Worm (Caenorhabditis elegans) whole organism, young adult: ENCODE measurements around the gene ceh-76.

Experiments
- B0336.3 ChIP-seq: fragments of 200-800 bp; sonication (Bioruptor generic); IDR thresholded peaks from 2 replicates; pipeline ENCODE4 v1.3.6; 2022; ENCODE audit warnings: missing genetic modification characterization, missing compliant biosample characterization
- C17E4.6 ChIP-seq: fragments of 200-800 bp; sonication (Bioruptor generic); IDR thresholded peaks from 2 replicates; pipeline ENCODE4 v1.3.6; 2022; ENCODE audit warnings: missing genetic modification reagents, missing genetic modification characterization, missing compliant biosample characterization
- T26A5.8 ChIP-seq: sonication (generic microtip); optimal IDR thresholded peaks from 2 replicates; lab custom pipeline; 2016; ENCODE audit warnings: missing genetic modification characterization, missing compliant biosample characterization
- Y53F4B.3 ChIP-seq: fragments of 200-800 bp; sonication (Bioruptor generic); IDR thresholded peaks from 2 replicates; pipeline ENCODE4 v1.3.6; 2022; ENCODE audit warnings: missing genetic modification reagents, missing genetic modification characterization, missing compliant biosample characterization
- Y95B8A.8 ChIP-seq: fragments of 200-800 bp; sonication (Bioruptor generic); IDR thresholded peaks from 2 replicates; pipeline ENCODE4 v1.3.6; 2022; ENCODE audit warnings: missing genetic modification reagents, missing genetic modification characterization, missing compliant biosample characterization
- akir-1 ChIP-seq: fragments of 200-800 bp; sonication (Bioruptor generic); optimal IDR thresholded peaks from 2 replicates; lab custom pipeline; 2018; ENCODE audit warnings: mild to moderate bottlenecking, missing genetic modification characterization, moderate library complexity, missing compliant biosample characterization
- ama-1 ChIP-seq, 3 experiments: fragments of 150-350 bp in 1 of 3; sonication (generic microtip) in 2 of 3; optimal IDR thresholded peaks; 2 replicates each; lab custom pipeline; 2014 to 2018; ENCODE audit warnings: missing biosample characterization in 2 of 3, missing genetic modification characterization in 2 of 3, missing genetic modification reagents in 2 of 3
- aptf-2 ChIP-seq: fragments of 200-800 bp; sonication (Bioruptor generic); conservative IDR thresholded peaks from 2 replicates; pipeline ENCODE4 v1.3.6; 2022; ENCODE audit warnings: missing genetic modification reagents, missing genetic modification characterization, missing compliant biosample characterization
- aptf-3 ChIP-seq: fragments of 200-800 bp; sonication (Bioruptor generic); IDR thresholded peaks from 2 replicates; pipeline ENCODE4 v1.3.6; 2022; ENCODE audit warnings: missing genetic modification characterization, missing compliant biosample characterization
- attf-3 ChIP-seq: fragments of 200-800 bp; sonication (Bioruptor generic); conservative IDR thresholded peaks from 2 replicates; pipeline ENCODE4 v1.3.6; 2022; ENCODE audit warnings: missing genetic modification reagents, missing genetic modification characterization, missing compliant biosample characterization
- attf-6 ChIP-seq: fragments of 200-800 bp; sonication (Bioruptor generic); IDR thresholded peaks from 2 replicates; pipeline ENCODE4 v1.3.6; 2022; ENCODE audit warnings: missing genetic modification reagents, missing genetic modification characterization, missing compliant biosample characterization
- ccch-3 ChIP-seq: fragments of 200-800 bp; sonication (Bioruptor generic); optimal IDR thresholded peaks from 2 replicates; lab custom pipeline; 2018; ENCODE audit warnings: mild to moderate bottlenecking, missing genetic modification characterization, missing compliant biosample characterization
- ceh-79 ChIP-seq: sonication (generic microtip); optimal IDR thresholded peaks from 2 replicates; lab custom pipeline; 2017; ENCODE audit warnings: mild to moderate bottlenecking, missing genetic modification characterization, missing compliant biosample characterization
- dox-1 ChIP-seq: fragments of 200-800 bp; sonication (Bioruptor generic); IDR thresholded peaks from 2 replicates; pipeline ENCODE4 v1.3.6; 2022; ENCODE audit warnings: missing genetic modification reagents, missing genetic modification characterization, missing compliant biosample characterization
- dpl-1 ChIP-seq: fragments of 150-350 bp; optimal IDR thresholded peaks from 2 replicates; lab custom pipeline; 2014; ENCODE audit warnings: missing biosample characterization, missing genetic modification reagents, missing genetic modification characterization
- egl-18 ChIP-seq: fragments of 200-800 bp; sonication (Bioruptor generic); IDR thresholded peaks from 2 replicates; pipeline ENCODE4 v1.3.6; 2022; ENCODE audit warnings: missing genetic modification reagents, missing genetic modification characterization, missing compliant biosample characterization
- gei-17 ChIP-seq: fragments of 200-800 bp; sonication (Bioruptor generic); optimal IDR thresholded peaks from 2 replicates; lab custom pipeline; 2018; ENCODE audit warnings: mild to moderate bottlenecking, missing genetic modification characterization, missing compliant biosample characterization
- hlh-12 ChIP-seq: sonication (generic microtip); optimal IDR thresholded peaks from 2 replicates; lab custom pipeline; 2016; ENCODE audit warnings: missing genetic modification characterization, missing compliant biosample characterization
- hsf-1 ChIP-seq: fragments of 200-800 bp; sonication (Bioruptor generic); IDR thresholded peaks from 2 replicates; pipeline ENCODE4 v1.3.6; 2022; ENCODE audit warnings: missing genetic modification reagents, missing genetic modification characterization, missing compliant biosample characterization
- let-526 ChIP-seq: fragments of 200-800 bp; sonication (Bioruptor generic); IDR thresholded peaks from 2 replicates; pipeline ENCODE4 v1.3.6; 2022; ENCODE audit warnings: missing genetic modification reagents, missing genetic modification characterization, missing compliant biosample characterization
- let-607 ChIP-seq, 2 experiments: fragments of 200-800 bp in 1 of 2; sonication (Bioruptor generic) in 1 of 2; sonication (generic microtip) in 1 of 2; optimal IDR thresholded peaks; 2 replicates each; lab custom pipeline; 2016 to 2018; ENCODE audit warnings: mild to moderate bottlenecking in 2 of 2, missing compliant biosample characterization in 2 of 2, missing genetic modification characterization in 2 of 2, moderate library complexity in 2 of 2, missing genotype in 1 of 2
- lin-26 ChIP-seq: fragments of 200-800 bp; sonication (Bioruptor generic); IDR thresholded peaks from 2 replicates; pipeline ENCODE4 v1.3.6; 2022; ENCODE audit warnings: missing genetic modification reagents, missing genetic modification characterization, missing compliant biosample characterization
- lir-1 ChIP-seq: fragments of 200-800 bp; sonication (Bioruptor generic); conservative IDR thresholded peaks from 2 replicates; pipeline ENCODE4 v1.3.6; 2022; ENCODE audit warnings: missing genetic modification reagents, missing genetic modification characterization, missing compliant biosample characterization
- madf-3 ChIP-seq: fragments of 200-800 bp; sonication (Bioruptor generic); IDR thresholded peaks from 2 replicates; pipeline ENCODE4 v1.3.6; 2022; ENCODE audit warnings: missing genetic modification reagents, missing genetic modification characterization, missing compliant biosample characterization
- nhr-120 ChIP-seq: fragments of 200-800 bp; sonication (Bioruptor generic); IDR thresholded peaks from 2 replicates; pipeline ENCODE4 v1.3.6; 2022; ENCODE audit warnings: missing genetic modification characterization, missing compliant biosample characterization
- nhr-179 ChIP-seq: sonication (generic microtip); optimal IDR thresholded peaks from 2 replicates; lab custom pipeline; 2016; ENCODE audit warnings: mild to moderate bottlenecking, missing genetic modification characterization, missing compliant biosample characterization
- nhr-80 ChIP-seq: sonication (generic microtip); optimal IDR thresholded peaks from 2 replicates; lab custom pipeline; 2016; ENCODE audit warnings: missing genetic modification characterization, missing compliant biosample characterization
- pha-4 ChIP-seq: fragments of 150-350 bp; sonication (generic microtip); optimal IDR thresholded peaks from 2 replicates; lab custom pipeline; 2014; ENCODE audit warnings: missing biosample characterization, missing genetic modification reagents, missing genetic modification characterization
- rcor-1 ChIP-seq: fragments of 200-800 bp; sonication (Bioruptor generic); IDR thresholded peaks from 2 replicates; pipeline ENCODE4 v1.3.6; 2022; ENCODE audit warnings: missing genetic modification reagents, missing genetic modification characterization, missing compliant biosample characterization
- rec-8 ChIP-seq, 2 experiments: sonication (generic microtip); optimal IDR thresholded peaks; 2 replicates each; lab custom pipeline; 2016; ENCODE audit warnings: mild to moderate bottlenecking in 2 of 2, missing genetic modification characterization in 2 of 2, missing genetic modification reagents in 2 of 2, missing genotype in 2 of 2, missing biosample characterization in 1 of 2, missing compliant biosample characterization in 1 of 2, moderate library complexity in 1 of 2
- repo-1 ChIP-seq: sonication (generic microtip); optimal IDR thresholded peaks from 2 replicates; lab custom pipeline; 2017; ENCODE audit warnings: mild to moderate bottlenecking, missing genetic modification characterization, missing compliant biosample characterization
- snpc-1.1 ChIP-seq: sonication (generic microtip); optimal IDR thresholded peaks from 2 replicates; lab custom pipeline; 2017; ENCODE audit warnings: missing genetic modification characterization, mild to moderate bottlenecking, missing compliant biosample characterization, antibody characterized with exemption, moderate library complexity, missing genotype, missing genetic modification reagents; ENCODE audit not compliant: insufficient read depth
- snpc-3.4 ChIP-seq: sonication (generic microtip); optimal IDR thresholded peaks from 2 replicates; lab custom pipeline; 2017; ENCODE audit warnings: missing genetic modification characterization, mild to moderate bottlenecking, missing compliant biosample characterization, antibody characterized with exemption, moderate library complexity, missing genotype, missing genetic modification reagents
- snpc-4 ChIP-seq, 5 experiments: fragments of 150-350 bp in 1 of 5; sonication (generic microtip) in 4 of 5; optimal IDR thresholded peaks; 2 replicates each; lab custom pipeline; 2014 to 2018; ENCODE audit warnings: missing genetic modification characterization in 5 of 5, missing biosample characterization in 3 of 5, antibody characterized with exemption in 2 of 5, mild to moderate bottlenecking in 2 of 5, missing compliant biosample characterization in 2 of 5, missing genotype in 2 of 5, moderate library complexity in 2 of 5, missing genetic modification reagents in 1 of 5
- ztf-25 ChIP-seq: fragments of 200-800 bp; sonication (Bioruptor generic); IDR thresholded peaks from 2 replicates; pipeline ENCODE4 v1.3.6; 2022; ENCODE audit warnings: missing genetic modification reagents, missing genetic modification characterization, missing compliant biosample characterization
- ztf-28 ChIP-seq: fragments of 200-800 bp; sonication (Bioruptor generic); IDR thresholded peaks from 2 replicates; pipeline ENCODE4 v1.3.6; 2022; ENCODE audit warnings: missing genetic modification reagents, missing genetic modification characterization, missing compliant biosample characterization

Gene ceh-76

DNA sequence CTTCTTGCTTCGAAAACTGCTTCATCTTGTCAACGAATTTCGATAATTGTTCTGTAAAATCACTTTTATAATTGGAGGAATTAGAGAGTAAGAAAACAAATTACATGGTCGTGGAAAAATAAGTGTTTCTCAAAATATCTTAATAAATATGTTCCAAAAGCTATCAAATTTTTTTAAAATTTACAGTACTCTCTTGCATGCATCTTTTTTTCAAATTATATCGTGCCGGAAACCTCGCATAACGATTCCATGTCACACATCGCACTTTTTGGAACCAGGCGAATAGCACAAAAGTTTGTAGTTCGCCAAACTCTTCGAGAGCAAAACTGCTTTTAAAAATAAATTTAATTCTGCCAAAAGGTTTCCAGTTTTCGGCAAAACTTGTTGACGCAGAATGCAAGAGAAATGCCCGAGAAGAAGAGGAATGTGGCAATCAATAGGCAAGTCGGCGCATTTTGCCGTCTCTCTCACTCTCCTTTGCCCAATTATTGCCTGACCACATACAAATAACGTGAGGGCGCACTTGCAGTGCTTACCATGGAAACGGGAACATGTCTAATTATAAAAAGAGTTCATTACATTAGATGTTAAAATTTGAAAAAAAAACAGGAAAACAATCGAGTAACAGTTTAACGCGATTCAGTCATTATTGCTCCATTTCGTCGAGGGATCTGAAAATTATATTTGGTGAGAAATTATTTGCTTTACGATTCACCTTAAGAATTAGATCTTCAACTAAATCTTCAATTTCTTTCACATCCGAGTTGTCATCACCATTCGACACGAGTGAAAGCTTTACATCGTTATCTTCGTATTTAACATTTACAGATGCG lies 13.2 kb upstream of the ceh-76 start, which contains the start of gene Y97E10AR.3:
TSS of gene Y97E10AR.3 (minus strand) at position 51 of the 833 bp plus-strand sequence.
- TF ChIP-seq snpc-1.1 (tag; lab: Kevin White, UChicago), result no peak
- TF ChIP-seq pha-4 (tag; lab: Kevin White, UChicago), result no peak
- 0 out of 2 replicates have a peak, but pooled peaks have one; percentile 8 for TF ChIP-seq hsf-1 (GFP tag; lab: Robert Waterston, UW)
- no peak for TF ChIP-seq repo-1 (tag; lab: Kevin White, UChicago)
- no peak for TF ChIP-seq dox-1
- no peak for TF ChIP-seq let-526
- TF ChIP-seq snpc-3.4 (tag; lab: Kevin White, UChicago), result peak; percentile 6
- TF ChIP-seq let-607 (tag; optimal IDR thresholded peaks at IDR 0.05; lab: Kevin White, UChicago), result no peak
- no peak for TF ChIP-seq ceh-79 (tag; lab: Kevin White, UChicago)
- peak; percentile 3 for TF ChIP-seq nhr-80 (tag; lab: Kevin White, UChicago)
- TF ChIP-seq ccch-3, result no peak
- TF ChIP-seq rec-8 (tag; optimal IDR thresholded peaks at IDR 0.05; lab: Kevin White, UChicago), result no peak
- 0 out of 2 replicates have a peak, but pooled peaks have one; percentile 40 for TF ChIP-seq B0336.3
- no peak for TF ChIP-seq lin-26 (GFP tag; lab: Robert Waterston, UW)
- TF ChIP-seq dpl-1, result no peak
- TF ChIP-seq ztf-28 (GFP tag; lab: Robert Waterston, UW), result no peak
- TF ChIP-seq nhr-120 (GFP tag; lab: Robert Waterston, UW), result no peak
- no peak for TF ChIP-seq madf-3 (GFP tag; lab: Robert Waterston, UW)
- no peak for TF ChIP-seq rcor-1 (GFP tag; lab: Robert Waterston, UW)
- TF ChIP-seq C17E4.6, result no peak
- TF ChIP-seq Y53F4B.3 (GFP tag; lab: Robert Waterston, UW), result no peak
- 0 out of 2 replicates have a peak, but pooled peaks have one; percentile 20 for TF ChIP-seq ztf-25 (GFP tag; lab: Robert Waterston, UW)
- no peak for TF ChIP-seq nhr-179 (tag; lab: Kevin White, UChicago)
- TF ChIP-seq aptf-2 (GFP tag; lab: Robert Waterston, UW), result no peak
- no peak for TF ChIP-seq lir-1 (GFP tag; lab: Robert Waterston, UW)

DNA sequence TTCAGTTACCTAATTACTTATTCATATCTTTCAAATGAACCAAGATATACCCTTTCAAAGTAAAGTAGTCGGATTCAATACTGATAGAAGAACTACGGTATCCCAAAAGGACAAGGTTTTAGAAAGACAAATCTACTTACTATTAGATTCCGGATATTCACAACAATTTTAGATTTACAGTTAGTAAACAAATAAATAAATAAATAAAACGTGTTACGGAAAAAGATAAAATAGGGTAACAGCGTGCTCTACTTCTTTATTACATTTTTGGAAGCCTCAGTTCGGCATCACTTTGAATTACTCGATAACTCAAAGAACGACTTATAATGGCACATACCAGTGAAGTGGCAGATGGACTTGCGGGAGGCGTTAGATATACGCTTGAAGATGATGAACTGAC lies 10.5 kb upstream of the ceh-76 start, which contains the start of gene Y97E10AR.8:
TSS of gene Y97E10AR.8 (plus strand) at position 301 of the 400 bp plus-strand sequence.
- TF ChIP-seq let-607 (tag; optimal IDR thresholded peaks at IDR 0.05; lab: Kevin White, UChicago), result no peak
- no peak for TF ChIP-seq ama-1 (optimal IDR thresholded peaks at IDR 0.05; lab: Kevin White, UChicago)
- no peak for TF ChIP-seq ama-1 (GFP tag; optimal IDR thresholded peaks at IDR 0.05; lab: Kevin White, UChicago)
- no peak for TF ChIP-seq C17E4.6
- TF ChIP-seq aptf-3 (GFP tag; lab: Robert Waterston, UW), result no peak
- no peak for TF ChIP-seq attf-3
- TF ChIP-seq Y95B8A.8, result no peak
- TF ChIP-seq egl-18 (GFP tag; lab: Robert Waterston, UW), result no peak
- TF ChIP-seq hlh-12 (tag; lab: Kevin White, UChicago), result no peak
- TF ChIP-seq T26A5.8 (tag; lab: Kevin White, UChicago), result no peak
- TF ChIP-seq attf-6 (GFP tag; lab: Robert Waterston, UW), result no peak
- no peak for TF ChIP-seq snpc-4 (GFP tag; optimal IDR thresholded peaks at IDR 0.05; lab: Kevin White, UChicago)
- no peak for TF ChIP-seq snpc-4 (tag; optimal IDR thresholded peaks at IDR 0.05; lab: Kevin White, UChicago)
- TF ChIP-seq akir-1 (GFP tag; lab: Kevin White, UChicago), result no peak
- TF ChIP-seq gei-17 (GFP tag; lab: Kevin White, UChicago), result no peak
